Fruit fly (Drosophila melanogaster) whole organism: ENCODE measurements around the gene ND-ACP.

Experiments used
- CG8478 ChIP-seq: fragments of >200 bp; optimal IDR thresholded peaks from 2 replicates; lab custom pipeline; 2018; ENCODE audit warnings: inconsistent platforms
- psq ChIP-seq: fragments of >200 bp; optimal IDR thresholded peaks from 2 replicates; lab custom pipeline; 2017

- no peak for TF ChIP-seq CG8478 (lab: Kevin White, UChicago)
- no peak for TF ChIP-seq psq (lab: Kevin White, UChicago)
These were observed 31.2 kb upstream of the ND-ACP start, which contains the start of gene scf for dm6 chr3L:1298509-1298908.
